Fruit fly (Drosophila melanogaster) whole organism, prepupa: ENCODE measurements around the gene Glg1.

Experiments used
- Blimp-1 ChIP-seq: fragments of 200-800 bp; sonication (Bioruptor generic); optimal IDR thresholded peaks from 3 replicates; lab custom pipeline; 2017; ENCODE audit warnings: missing biosample characterization, missing genetic modification characterization, mild to moderate bottlenecking, moderate library complexity, missing genetic modification reagents
- CG10631 ChIP-seq: fragments of 200-800 bp; sonication (Bioruptor generic); optimal IDR thresholded peaks from 2 replicates; lab custom pipeline; 2016; ENCODE audit warnings: missing biosample characterization, missing genetic modification characterization
- CG10669 ChIP-seq: fragments of 200-800 bp; sonication (Bioruptor generic); optimal IDR thresholded peaks from 3 replicates; lab custom pipeline; 2018; ENCODE audit warnings: missing biosample characterization, mild to moderate bottlenecking, missing genetic modification characterization, moderate library complexity
- CG11294 ChIP-seq: fragments of 200-800 bp; sonication (Bioruptor generic); IDR thresholded peaks from 2 replicates; pipeline ENCODE4 v1.3.6; 2022; ENCODE audit warnings: missing biosample characterization, missing genetic modification characterization
- CG15336 ChIP-seq: fragments of 200-800 bp; sonication (Bioruptor generic); IDR thresholded peaks from 2 replicates; pipeline ENCODE4 v1.3.6; 2022; ENCODE audit warnings: missing biosample characterization, missing genetic modification characterization
- CG1621 ChIP-seq: fragments of 200-800 bp; sonication (Bioruptor generic); optimal IDR thresholded peaks from 3 replicates; lab custom pipeline; 2018; ENCODE audit warnings: missing biosample characterization, mild to moderate bottlenecking, missing genetic modification characterization
- CG16779 ChIP-seq: fragments of 200-800 bp; sonication (Bioruptor generic); optimal IDR thresholded peaks from 3 replicates; lab custom pipeline; 2017; ENCODE audit warnings: missing biosample characterization, mild to moderate bottlenecking, missing genetic modification characterization
- CG3032 ChIP-seq: fragments of 200-800 bp; optimal IDR thresholded peaks from 2 replicates; lab custom pipeline; 2019; ENCODE audit warnings: missing biosample characterization, mild to moderate bottlenecking, missing genetic modification characterization, moderate library complexity
- CG31627 ChIP-seq: fragments of 200-800 bp; sonication (Bioruptor generic); optimal IDR thresholded peaks from 3 replicates; lab custom pipeline; 2016; ENCODE audit warnings: missing biosample characterization, missing genetic modification characterization
- CG32006 ChIP-seq: fragments of 200-800 bp; sonication (Bioruptor generic); optimal IDR thresholded peaks from 3 replicates; lab custom pipeline; 2017; ENCODE audit warnings: missing biosample characterization, mild to moderate bottlenecking, missing genetic modification characterization
- CG34406 ChIP-seq: fragments of 200-800 bp; sonication (Bioruptor generic); optimal IDR thresholded peaks from 3 replicates; lab custom pipeline; 2016; ENCODE audit warnings: missing biosample characterization, missing genetic modification characterization
- CG3919 ChIP-seq: fragments of 200-800 bp; sonication (Bioruptor generic); optimal IDR thresholded peaks from 3 replicates; lab custom pipeline; 2016; ENCODE audit warnings: missing biosample characterization, missing genetic modification characterization
- CG4318 ChIP-seq: fragments of 200-800 bp; sonication (Bioruptor generic); optimal IDR thresholded peaks from 3 replicates; lab custom pipeline; 2017; ENCODE audit warnings: missing biosample characterization, mild to moderate bottlenecking, missing genetic modification characterization
- CG6163 ChIP-seq: fragments of 200-800 bp; sonication (Bioruptor generic); IDR thresholded peaks from 3 replicates; pipeline ENCODE4 v1.3.6; 2022; ENCODE audit warnings: missing biosample characterization, missing genetic modification characterization
- CG6276 ChIP-seq: fragments of 200-800 bp; sonication (Bioruptor generic); optimal IDR thresholded peaks from 2 replicates; lab custom pipeline; 2017; ENCODE audit warnings: missing biosample characterization, mild to moderate bottlenecking, missing genetic modification characterization
- CG6792 ChIP-seq: fragments of 200-800 bp; sonication (Bioruptor generic); optimal IDR thresholded peaks from 3 replicates; lab custom pipeline; 2016; ENCODE audit warnings: missing biosample characterization, missing genetic modification characterization
- CG6808 ChIP-seq: fragments of 200-800 bp; sonication (Bioruptor generic); optimal IDR thresholded peaks from 3 replicates; lab custom pipeline; 2017; ENCODE audit warnings: missing biosample characterization, missing genetic modification characterization, mild to moderate bottlenecking, moderate library complexity, missing genetic modification reagents
- CG6854 ChIP-seq: fragments of 200-800 bp; sonication (Bioruptor generic); optimal IDR thresholded peaks from 2 replicates; lab custom pipeline; 2017; ENCODE audit warnings: missing biosample characterization, mild to moderate bottlenecking, missing genetic modification characterization
- CG7368 ChIP-seq: fragments of 200-800 bp; sonication (Bioruptor generic); optimal IDR thresholded peaks from 3 replicates; lab custom pipeline; 2016; ENCODE audit warnings: missing biosample characterization, missing genetic modification characterization
- CG8119 ChIP-seq: fragments of 200-800 bp; sonication (Bioruptor generic); IDR thresholded peaks from 3 replicates; pipeline ENCODE4 v1.3.6; 2022; ENCODE audit warnings: missing biosample characterization, missing genetic modification characterization
- CG8319 ChIP-seq: fragments of 200-800 bp; sonication (Bioruptor generic); optimal IDR thresholded peaks from 3 replicates; lab custom pipeline; 2016; ENCODE audit warnings: missing biosample characterization, missing genetic modification characterization
- CG8632 ChIP-seq: fragments of 200-800 bp; sonication (Bioruptor generic); optimal IDR thresholded peaks from 3 replicates; lab custom pipeline; 2016; ENCODE audit warnings: missing biosample characterization, missing genetic modification characterization
- CG9139 ChIP-seq: fragments of 200-800 bp; sonication (Bioruptor generic); optimal IDR thresholded peaks from 3 replicates; lab custom pipeline; 2017; ENCODE audit warnings: missing biosample characterization, mild to moderate bottlenecking, missing genetic modification characterization
- Eip75B ChIP-seq: fragments of 200-800 bp; sonication (Bioruptor generic); optimal IDR thresholded peaks from 3 replicates; lab custom pipeline; 2016; ENCODE audit warnings: missing biosample characterization, missing genetic modification characterization
- Eip78C ChIP-seq: fragments of 200-800 bp; sonication (Bioruptor generic); peaks from one replicate; lab custom pipeline; 2016; ENCODE audit warnings: missing biosample characterization, missing genetic modification characterization
- Eip93F ChIP-seq: fragments of 200-800 bp; sonication (Bioruptor generic); optimal IDR thresholded peaks from 2 replicates; lab custom pipeline; 2016; ENCODE audit warnings: missing biosample characterization, mild to moderate bottlenecking, missing genetic modification characterization
- Ets21C ChIP-seq: fragments of 200-800 bp; sonication (Bioruptor generic); optimal IDR thresholded peaks from 3 replicates; lab custom pipeline; 2016; ENCODE audit warnings: missing biosample characterization, missing genetic modification characterization
- Ets96B ChIP-seq: fragments of 200-800 bp; optimal IDR thresholded peaks from 2 replicates; lab custom pipeline; 2019; ENCODE audit warnings: missing biosample characterization, mild to moderate bottlenecking, missing genetic modification characterization, moderate library complexity
- Hr38 ChIP-seq: sonication (Bioruptor generic); optimal IDR thresholded peaks from 2 replicates; lab custom pipeline; 2016; ENCODE audit warnings: missing biosample characterization, missing genetic modification characterization
- Hr39 ChIP-seq: fragments of 200-800 bp; sonication (Bioruptor generic); optimal IDR thresholded peaks from 2 replicates; lab custom pipeline; 2016; ENCODE audit warnings: missing biosample characterization, missing genetic modification characterization
- Hr4 ChIP-seq: fragments of 200-800 bp; sonication (Bioruptor generic); optimal IDR thresholded peaks from 3 replicates; lab custom pipeline; 2016; ENCODE audit warnings: missing biosample characterization, missing genetic modification characterization
- Lpt ChIP-seq: fragments of 200-800 bp; sonication (Bioruptor generic); optimal IDR thresholded peaks from 3 replicates; lab custom pipeline; 2016; ENCODE audit warnings: missing biosample characterization, missing genetic modification characterization
- Met ChIP-seq: fragments of 200-800 bp; sonication (Bioruptor generic); optimal IDR thresholded peaks from 3 replicates; lab custom pipeline; 2016; ENCODE audit warnings: missing biosample characterization, missing genetic modification characterization
- OdsH ChIP-seq: fragments of 200-800 bp; sonication (Bioruptor generic); optimal IDR thresholded peaks from 3 replicates; lab custom pipeline; 2016; ENCODE audit warnings: missing biosample characterization, missing genetic modification characterization
- Sox102F ChIP-seq: fragments of 200-800 bp; sonication (Bioruptor generic); optimal IDR thresholded peaks from 2 replicates; lab custom pipeline; 2016; ENCODE audit warnings: missing biosample characterization, mild to moderate bottlenecking, missing genetic modification characterization
- achi ChIP-seq: fragments of 200-800 bp; sonication (Bioruptor generic); optimal IDR thresholded peaks from 3 replicates; lab custom pipeline; 2016; ENCODE audit warnings: missing biosample characterization, missing genetic modification characterization
- acj6 ChIP-seq: fragments of 200-800 bp; sonication (Bioruptor generic); optimal IDR thresholded peaks from 3 replicates; lab custom pipeline; 2016; ENCODE audit warnings: missing biosample characterization, missing genetic modification characterization
- cyc ChIP-seq: fragments of 200-800 bp; sonication (Bioruptor generic); optimal IDR thresholded peaks from 3 replicates; lab custom pipeline; 2016; ENCODE audit warnings: missing biosample characterization, missing genetic modification characterization
- dac ChIP-seq: fragments of 200-800 bp; sonication (Bioruptor generic); optimal IDR thresholded peaks from 2 replicates; lab custom pipeline; 2017; ENCODE audit warnings: missing biosample characterization, mild to moderate bottlenecking, missing genetic modification characterization
- dsx ChIP-seq: fragments of 200-800 bp; optimal IDR thresholded peaks from 3 replicates; lab custom pipeline; 2019; ENCODE audit warnings: missing biosample characterization, mild to moderate bottlenecking, missing genetic modification characterization, moderate library complexity; ENCODE audit not compliant: poor library complexity, severe bottlenecking
- esn ChIP-seq: fragments of 200-800 bp; sonication (Bioruptor generic); optimal IDR thresholded peaks from 2 replicates; lab custom pipeline; 2016; ENCODE audit warnings: missing biosample characterization, mild to moderate bottlenecking, missing genetic modification characterization, moderate library complexity
- fd59A ChIP-seq: fragments of 200-800 bp; sonication (Bioruptor generic); optimal IDR thresholded peaks from 2 replicates; lab custom pipeline; 2017; ENCODE audit warnings: missing biosample characterization, mild to moderate bottlenecking, missing genetic modification characterization, missing genetic modification reagents
- lz ChIP-seq: fragments of 200-800 bp; sonication (Bioruptor generic); optimal IDR thresholded peaks from 3 replicates; lab custom pipeline; 2016; ENCODE audit warnings: missing biosample characterization, missing genetic modification characterization
- net ChIP-seq: fragments of 200-800 bp; sonication (Bioruptor generic); optimal IDR thresholded peaks from 3 replicates; lab custom pipeline; 2016; ENCODE audit warnings: missing biosample characterization, missing genetic modification characterization
- pdm3 ChIP-seq: fragments of 200-800 bp; sonication (Bioruptor generic); optimal IDR thresholded peaks from 3 replicates; lab custom pipeline; 2016; ENCODE audit warnings: missing biosample characterization, missing genetic modification characterization
- salr ChIP-seq, 2 experiments: fragments of 200-800 bp; sonication (Bioruptor generic); optimal IDR thresholded peaks; 3 replicates each; lab custom pipeline; 2016 to 2018; ENCODE audit warnings: missing biosample characterization in 2 of 2, missing genetic modification characterization in 2 of 2, mild to moderate bottlenecking in 1 of 2
- topi ChIP-seq: fragments of 200-800 bp; sonication (Bioruptor generic); optimal IDR thresholded peaks from 3 replicates; lab custom pipeline; 2016; ENCODE audit warnings: missing biosample characterization, missing genetic modification characterization
- vri ChIP-seq: fragments of 200-800 bp; sonication (Bioruptor generic); optimal IDR thresholded peaks from 3 replicates; lab custom pipeline; 2016; ENCODE audit warnings: missing biosample characterization, mild to moderate bottlenecking, missing genetic modification characterization

Gene Glg1

dm6 chr3L:21518345-21518744 is 11.0 kb upstream of the Glg1 start:
- TF ChIP-seq CG10669 (no peak), Ets96B (no peak), CG31627 (no peak), CG6808 (no peak), CG32006 (GFP tag; lab: Kevin White, UChicago) (no peak), CG15336 (GFP tag; lab: Robert Waterston, UW) (no peak), salr (GFP tag; optimal IDR thresholded peaks at IDR 0.05; lab: Kevin White, UChicago) (no peak), OdsH (GFP tag; lab: Kevin White, UChicago) (no peak), vri (GFP tag; lab: Kevin White, UChicago) (no peak), esn (GFP tag; lab: Kevin White, UChicago) (no peak), Eip93F (GFP tag; lab: Kevin White, UChicago) (no peak), CG8119 (no peak), Hr4 (GFP tag; lab: Kevin White, UChicago) (no peak), Eip78C (no peak), lz (GFP tag; lab: Kevin White, UChicago) (no peak), Sox102F (no peak), net (GFP tag; lab: Kevin White, UChicago) (no peak), CG6163 (GFP tag; lab: Robert Waterston, UW) (no peak), dsx (GFP tag; lab: Kevin White, UChicago) (no peak)

- TF ChIP-seq CG1621 (tag; lab: Kevin White, UChicago) (no peak), CG3032 (peak; percentile 19), salr (GFP tag; optimal IDR thresholded peaks at IDR 0.05; lab: Kevin White, UChicago) (no peak), Eip78C (peak; percentile 48), Eip93F (GFP tag; lab: Kevin White, UChicago) (peak; percentile 43), Hr39 (peak; percentile 54), CG6792 (GFP tag; lab: Kevin White, UChicago) (peak; percentile 57), Ets21C (peak; percentile 12), CG6276 (GFP tag; lab: Kevin White, UChicago) (no peak), Hr38 (GFP tag; lab: Kevin White, UChicago) (no peak), CG3919 (GFP tag; lab: Kevin White, UChicago) (peak; percentile 32), pdm3 (peak; percentile 64), cyc (GFP tag; lab: Kevin White, UChicago) (peak; percentile 39), topi (GFP tag; lab: Kevin White, UChicago) (peak; percentile 52), CG9139 (GFP tag; lab: Kevin White, UChicago) (no peak), CG15336 (GFP tag; lab: Robert Waterston, UW) (no peak), net (GFP tag; lab: Kevin White, UChicago) (peak; percentile 25), CG11294 (no peak), CG8319 (GFP tag; lab: Kevin White, UChicago) (peak; percentile 18), dac (no peak), Sox102F (peak; percentile 56), CG16779 (tag; lab: Kevin White, UChicago) (no peak), CG4318 (no peak), Met (peak; percentile 46), CG34406 (GFP tag; lab: Kevin White, UChicago) (no peak), Ets96B (peak; percentile 8), OdsH (GFP tag; lab: Kevin White, UChicago) (peak; percentile 49), CG6808 (peak; percentile 7), CG7368 (GFP tag; lab: Kevin White, UChicago) (peak; percentile 36), Eip75B (peak; percentile 69), achi (peak; percentile 73), CG10631 (GFP tag; lab: Kevin White, UChicago) (peak; percentile 50), lz (GFP tag; lab: Kevin White, UChicago) (peak; percentile 40), Blimp-1 (GFP tag; lab: Kevin White, UChicago) (no peak), Lpt (peak; percentile 44), CG8632 (GFP tag; lab: Kevin White, UChicago) (peak; percentile 45), CG6854 (GFP tag; lab: Kevin White, UChicago) (no peak), esn (GFP tag; lab: Kevin White, UChicago) (peak; percentile 60), acj6 (GFP tag; lab: Kevin White, UChicago) (peak; percentile 31), CG31627 (peak; percentile 42), fd59A (no peak), CG32006 (GFP tag; lab: Kevin White, UChicago) (peak; percentile 24), dsx (GFP tag; lab: Kevin White, UChicago) (peak; percentile 23)
These were observed 9.5 kb upstream of the Glg1 start for dm6 chr3L:21516716-21517266.
